Worm (Caenorhabditis elegans) whole organism, L2 larva: ENCODE measurements around the gene T06D8.9.

Experiments used
- mdl-1 ChIP-seq, 2 experiments: fragments of 150-350 bp in 1 of 2; sonication (generic microtip) in 1 of 2; optimal IDR thresholded peaks; 2 replicates each; lab custom pipeline; 2017; ENCODE audit warnings: missing biosample characterization in 2 of 2, missing genetic modification characterization in 2 of 2
- nhr-10 ChIP-seq: sonication (generic microtip); optimal IDR thresholded peaks from 2 replicates; lab custom pipeline; 2017; ENCODE audit warnings: missing biosample characterization, missing genetic modification characterization

DNA sequence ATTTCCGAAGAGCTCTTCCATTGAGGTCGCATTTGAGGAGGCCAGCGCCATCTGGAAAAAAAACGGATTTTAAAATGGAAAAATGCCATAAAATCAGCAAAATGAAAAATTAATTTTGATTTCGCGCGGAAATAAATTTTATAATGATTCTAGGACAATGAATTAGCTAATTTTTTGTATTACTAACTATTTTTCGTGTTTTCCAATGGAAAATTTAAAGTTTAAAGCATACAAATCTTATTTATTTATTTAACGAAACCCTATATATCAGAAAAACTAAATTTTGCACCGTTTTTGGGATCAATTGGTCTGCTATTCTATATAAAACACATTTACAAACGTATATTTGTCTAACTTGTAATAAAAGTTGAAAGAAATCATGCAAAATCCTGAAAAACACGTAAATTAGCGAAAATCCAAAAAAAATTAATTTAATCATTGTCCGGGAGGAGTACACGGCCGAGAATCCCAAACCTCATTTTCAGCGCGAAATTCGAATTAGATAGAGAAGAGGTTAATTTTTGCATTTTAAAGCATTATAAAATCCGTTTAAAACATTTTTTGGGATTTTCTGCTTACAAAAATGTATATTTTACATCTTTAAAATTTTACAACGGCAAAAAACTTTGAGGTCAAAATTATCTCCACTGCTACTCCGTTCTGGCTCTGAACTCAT lies 50.9 kb downstream of the T06D8.9 start, which contains the start of gene C47G2.3:
- TF ChIP-seq nhr-10 = no peak
- TF ChIP-seq mdl-1 (tag; optimal IDR thresholded peaks at IDR 0.05; lab: Kevin White, UChicago) = no peak
